Fruit fly (Drosophila melanogaster) whole organism, embryonic: Measurements from ENCODE around the gene CG42525.

ENCODE experiments used
- CG7987 ChIP-seq: fragments of 200-800 bp; sonication (Bioruptor generic); optimal IDR thresholded peaks from 2 replicates; lab custom pipeline; 2018; ENCODE audit warnings: missing biosample characterization, mild to moderate bottlenecking, missing genetic modification characterization, moderate library complexity
- Gug ChIP-seq: fragments of 200-800 bp; sonication (Bioruptor generic); IDR thresholded peaks from 4 replicates; pipeline ENCODE4 v1.3.6; 2022; ENCODE audit warnings: missing biosample characterization, missing genetic modification characterization
- MESR4 ChIP-seq: fragments of 200-800 bp; sonication (Bioruptor generic); optimal IDR thresholded peaks from 2 replicates; lab custom pipeline; 2018; ENCODE audit warnings: missing biosample characterization, mild to moderate bottlenecking, missing genetic modification characterization, moderate library complexity
- NFAT ChIP-seq: fragments of 200-800 bp; sonication (Bioruptor generic); IDR thresholded peaks from 2 replicates; pipeline ENCODE4 v1.3.6; 2022; ENCODE audit warnings: missing biosample characterization, missing genetic modification characterization
- peb ChIP-seq: fragments of 200-800 bp; sonication (Bioruptor generic); IDR thresholded peaks from 2 replicates; pipeline ENCODE4 v1.3.6; 2022; ENCODE audit warnings: missing biosample characterization, missing genetic modification characterization

dm6 chr3L:3236319-3236718 is 46.8 kb upstream of the CG42525 start:
- no peak for TF ChIP-seq peb (GFP tag; lab: Robert Waterston, UW)
- TF ChIP-seq CG7987 (GFP tag; lab: Kevin White, UChicago) = no peak
- no peak for TF ChIP-seq MESR4
- no peak for TF ChIP-seq Gug
- no peak for TF ChIP-seq NFAT (GFP tag; lab: Robert Waterston, UW)
